Fruit fly (Drosophila melanogaster) S2 (cell line): Measurements from ENCODE around the gene CG5455.

Source experiments
- CG8478 ChIP-seq: fragments of >200 bp; optimal IDR thresholded peaks from 2 replicates; lab custom pipeline; 2018
- CTCF ChIP-seq, 2 experiments: fragments of >200 bp; optimal IDR thresholded peaks; 2 replicates each; lab custom pipeline; 2018

Gene CG5455

dm6 chr3R:26461226-26461805 lies at the start of gene CG5455:
Gene CG5455, plus strand, starts transcription at chr3R:26461527.
- no peak for TF ChIP-seq CTCF (optimal IDR thresholded peaks at IDR 0.05; lab: Kevin White, UChicago)
- no peak for TF ChIP-seq CG8478 (lab: Kevin White, UChicago)

- TF ChIP-seq CTCF (optimal IDR thresholded peaks at IDR 0.05; lab: Kevin White, UChicago) (no peak), CG8478 (lab: Kevin White, UChicago) (no peak)
Measured at dm6 chr3R:26413788-26414187, 47.5 kb upstream of the CG5455 start, which contains the start of gene Ald2. Gene Ald2, plus strand, starts transcription at chr3R:26414088.

- TF ChIP-seq CG8478 (lab: Kevin White, UChicago) (no peak), CTCF (optimal IDR thresholded peaks at IDR 0.05; lab: Kevin White, UChicago) (no peak)
Measured at dm6 chr3R:26425005-26425404, 36.3 kb upstream of the CG5455 start, which contains the start of gene CG6503. Gene CG6503, minus strand, starts transcription at chr3R:26425105.

dm6 chr3R:26425681-26426080 lies 35.6 kb upstream of the CG5455 start, which contains the start of gene CG34291:
Gene CG34291, minus strand, starts transcription at chr3R:26425781.
- TF ChIP-seq CTCF (optimal IDR thresholded peaks at IDR 0.05; lab: Kevin White, UChicago) (no peak), CG8478 (lab: Kevin White, UChicago) (no peak)

- TF ChIP-seq CTCF (optimal IDR thresholded peaks at IDR 0.05; lab: Kevin White, UChicago) = no peak
- no peak for TF ChIP-seq CG8478 (lab: Kevin White, UChicago)
Measured at dm6 chr3R:26428220-26428619, 33.1 kb upstream of the CG5455 start.

dm6 chr3R:26429619-26430018 lies 31.7 kb upstream of the CG5455 start:
- TF ChIP-seq CTCF (optimal IDR thresholded peaks at IDR 0.05; lab: Kevin White, UChicago) (no peak), CG8478 (lab: Kevin White, UChicago) (no peak)

- TF ChIP-seq CG8478 (lab: Kevin White, UChicago) (no peak), CTCF (optimal IDR thresholded peaks at IDR 0.05; lab: Kevin White, UChicago) (peak; percentile 72 to 78)
Measured at dm6 chr3R:26432526-26432925, 28.8 kb upstream of the CG5455 start.

- TF ChIP-seq CG8478 (lab: Kevin White, UChicago) (no peak), CTCF (optimal IDR thresholded peaks at IDR 0.05; lab: Kevin White, UChicago) (no peak)
Measured at dm6 chr3R:26432978-26433377, 28.3 kb upstream of the CG5455 start.

- TF ChIP-seq CG8478 (lab: Kevin White, UChicago) = no peak
Measured at dm6 chr3R:26433743-26434142, 27.6 kb upstream of the CG5455 start.

dm6 chr3R:26436001-26436400 lies 25.3 kb upstream of the CG5455 start:
- no peak for TF ChIP-seq CTCF (optimal IDR thresholded peaks at IDR 0.05; lab: Kevin White, UChicago)
- no peak for TF ChIP-seq CG8478 (lab: Kevin White, UChicago)

dm6 chr3R:26436540-26436939 lies 24.8 kb upstream of the CG5455 start:
- TF ChIP-seq CG8478 (lab: Kevin White, UChicago) (no peak), CTCF (optimal IDR thresholded peaks at IDR 0.05; lab: Kevin White, UChicago) (no peak)

dm6 chr3R:26440455-26441196 lies 20.7 kb upstream of the CG5455 start, which contains the start of gene tx:
Gene tx, plus strand, starts transcription at chr3R:26440778.
- TF ChIP-seq CG8478 (lab: Kevin White, UChicago) (no peak), CTCF (optimal IDR thresholded peaks at IDR 0.05; lab: Kevin White, UChicago) (no peak)

- TF ChIP-seq CTCF (optimal IDR thresholded peaks at IDR 0.05; lab: Kevin White, UChicago) (no peak), CG8478 (lab: Kevin White, UChicago) (no peak)
Measured at dm6 chr3R:26442609-26443180, 18.6 kb upstream of the CG5455 start.

dm6 chr3R:26443343-26443742 lies 18.0 kb upstream of the CG5455 start:
- no peak for TF ChIP-seq CG8478 (lab: Kevin White, UChicago)
- no peak for TF ChIP-seq CTCF (optimal IDR thresholded peaks at IDR 0.05; lab: Kevin White, UChicago)

dm6 chr3R:26443875-26444511 lies 17.3 kb upstream of the CG5455 start:
- no peak for TF ChIP-seq CG8478 (lab: Kevin White, UChicago)
- no peak for TF ChIP-seq CTCF (optimal IDR thresholded peaks at IDR 0.05; lab: Kevin White, UChicago)
